Fruit fly (Drosophila melanogaster) S2 (cell line): ENCODE measurements around the gene pug.

Source experiments
- CG8478 ChIP-seq: fragments of >200 bp; optimal IDR thresholded peaks from 2 replicates; lab custom pipeline; 2018
- CTCF ChIP-seq, 2 experiments: fragments of >200 bp; optimal IDR thresholded peaks; 2 replicates each; lab custom pipeline; 2018

DNA sequence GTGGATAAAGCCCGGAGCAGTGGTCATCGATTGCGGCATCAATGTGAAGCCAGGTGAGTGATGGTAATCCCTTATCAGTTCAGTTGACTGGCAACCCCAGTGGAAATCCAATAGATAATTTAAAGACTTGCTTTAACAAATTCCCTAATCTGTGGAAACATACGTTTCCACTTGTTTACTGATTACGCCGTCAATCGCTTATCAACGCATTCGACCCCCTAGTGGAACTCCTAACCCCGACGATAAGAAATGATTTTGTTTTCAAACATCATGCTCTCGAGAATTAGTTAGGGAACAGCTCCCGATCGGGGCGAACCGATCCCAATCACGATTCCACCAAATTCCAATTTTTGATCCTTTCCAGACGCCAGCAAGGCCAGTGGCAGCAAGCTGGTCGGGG, 4.3 kb downstream of the pug start:
- TF ChIP-seq CTCF (optimal IDR thresholded peaks at IDR 0.05; lab: Kevin White, UChicago) (no peak), CG8478 (lab: Kevin White, UChicago) (no peak)
